Fruit fly (Drosophila melanogaster): ENCODE data around the gene EloA.
A peak's percentile ranks its signal among the peaks of the same experiment; 100 is the strongest.

EloA gene

DNA sequence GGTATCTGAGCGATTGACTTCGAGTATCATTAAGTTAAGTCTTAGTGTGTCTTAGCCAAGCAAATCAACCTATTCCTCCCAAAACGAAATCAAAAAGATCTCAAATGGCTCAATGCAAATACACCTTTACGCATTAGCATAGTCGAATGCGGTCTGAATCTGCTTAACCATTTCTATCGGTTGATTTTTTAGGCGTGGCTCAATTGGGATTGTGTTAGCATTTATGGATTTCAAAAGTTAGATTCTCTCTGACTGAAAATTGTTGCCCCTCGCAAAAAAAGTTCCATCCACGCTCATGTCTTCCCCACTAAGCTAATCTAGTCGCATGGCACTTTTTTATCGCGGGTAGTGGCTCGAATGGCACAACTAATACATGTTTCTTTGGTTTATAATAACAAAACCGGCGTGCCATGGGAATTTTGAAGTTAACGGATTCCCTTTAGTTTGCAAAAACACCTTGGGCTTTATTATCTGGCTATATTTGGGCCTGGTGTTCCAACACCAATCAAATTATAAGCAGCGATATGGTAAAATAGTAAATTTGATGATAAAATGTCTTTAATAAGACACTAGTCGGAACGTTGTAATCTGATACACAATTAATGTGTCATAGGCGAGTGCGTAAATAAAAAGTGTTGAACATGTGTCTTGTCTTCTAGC, 22.6 kb upstream of the EloA start (continued):
- 0 out of 2 replicates have a peak, but pooled peaks have one; percentile 18 for TF ChIP-seq ranshi (GFP tag; IDR thresholded peaks at IDR 0.05)
- TF ChIP-seq CG1024 (GFP tag; IDR thresholded peaks at IDR 0.05) = no peak
- peak; percentile 34 for TF ChIP-seq CG9727 (GFP tag; optimal IDR thresholded peaks at IDR 0.05)
- peak; percentile 74 for TF ChIP-seq CG18599 (GFP tag; optimal IDR thresholded peaks at IDR 0.05)
- peak; percentile 35 for TF ChIP-seq D19B (GFP tag; optimal IDR thresholded peaks at IDR 0.05)
- no peak for TF ChIP-seq slp2 (GFP tag; optimal IDR thresholded peaks at IDR 0.05)
- no peak for TF ChIP-seq az2 (GFP tag; optimal IDR thresholded peaks at IDR 0.05)
- TF ChIP-seq ro (GFP tag; IDR thresholded peaks at IDR 0.05) = no peak
- peak; percentile 64 for TF ChIP-seq CG7786 (GFP tag; optimal IDR thresholded peaks at IDR 0.05)
- no peak for TF ChIP-seq CG11560 (tag; IDR thresholded peaks at IDR 0.05)
- TF ChIP-seq Usf (GFP tag; optimal IDR thresholded peaks at IDR 0.05) = no peak
- TF ChIP-seq BtbVII (GFP tag; optimal IDR thresholded peaks at IDR 0.05) = peak; percentile 47
- peak; percentile 50 for TF ChIP-seq CG13624 (GFP tag; optimal IDR thresholded peaks at IDR 0.05)
- no peak for TF ChIP-seq CG2712 (tag; optimal IDR thresholded peaks at IDR 0.05)
- no peak for TF ChIP-seq disco-r (GFP tag; optimal IDR thresholded peaks at IDR 0.05)
- peak; percentile 34 for TF ChIP-seq sd (tag; optimal IDR thresholded peaks at IDR 0.05)
- TF ChIP-seq Pdp1 (GFP tag; optimal IDR thresholded peaks at IDR 0.05) = no peak
- TF ChIP-seq danr (GFP tag; IDR thresholded peaks at IDR 0.05) = no peak
- peak; percentile 68 for TF ChIP-seq zfh2 (GFP tag; optimal IDR thresholded peaks at IDR 0.05)
- no peak for TF ChIP-seq CG11093 (GFP tag; IDR thresholded peaks at IDR 0.05)
- no peak for TF ChIP-seq CG13123 (GFP tag; optimal IDR thresholded peaks at IDR 0.05)
- peak; percentile 46; the same call in 1 of the 2 replicates for TF ChIP-seq CG32532 (GFP tag; IDR thresholded peaks at IDR 0.05)
- TF ChIP-seq Gug (GFP tag; IDR thresholded peaks at IDR 0.05) = peak; percentile 39; the same call in 1 of the 4 replicates
- no peak for TF ChIP-seq crp (GFP tag; optimal IDR thresholded peaks at IDR 0.05)
- TF ChIP-seq CG13287 (GFP tag; IDR thresholded peaks at IDR 0.05; ENCODE audit: partially characterized antibody) = no peak
- no peak for TF ChIP-seq ci (GFP tag; IDR thresholded peaks at IDR 0.05)
- no peak for TF ChIP-seq yki (optimal IDR thresholded peaks at IDR 0.05)
- TF ChIP-seq tin (GFP tag; optimal IDR thresholded peaks at IDR 0.05) = no peak
- TF ChIP-seq Hr39 (optimal IDR thresholded peaks at IDR 0.05) = no peak
- TF ChIP-seq zen2 (GFP tag; IDR thresholded peaks at IDR 0.05; ENCODE audit: partially characterized antibody) = no peak
- TF ChIP-seq CG4820 (GFP tag; optimal IDR thresholded peaks at IDR 0.05) = no peak
- peak in 1 of 2 experiments; percentile 10 for TF ChIP-seq dpn (GFP tag; optimal IDR thresholded peaks at IDR 0.05)
- no peak for TF ChIP-seq CG3838 (GFP tag; optimal IDR thresholded peaks at IDR 0.05)
- peak; percentile 40; the same call in 1 of the 2 replicates for TF ChIP-seq CG3847 (GFP tag; IDR thresholded peaks at IDR 0.05)
- peak; percentile 33 for TF ChIP-seq HHEX (GFP tag; optimal IDR thresholded peaks at IDR 0.05)
- peak; percentile 13 for TF ChIP-seq PHDP (tag; optimal IDR thresholded peaks at IDR 0.05)
- peak; percentile 41 for TF ChIP-seq HLH54F (GFP tag; optimal IDR thresholded peaks at IDR 0.05)
- TF ChIP-seq Jarid2 (GFP tag; optimal IDR thresholded peaks at IDR 0.05) = peak; percentile 17
- TF ChIP-seq lilli (GFP tag; optimal IDR thresholded peaks at IDR 0.05) = peak; percentile 54
- no peak for TF ChIP-seq CG7987 (GFP tag; optimal IDR thresholded peaks at IDR 0.05)
- no peak for TF ChIP-seq CG4282 (GFP tag; optimal IDR thresholded peaks at IDR 0.05)
- no peak for TF ChIP-seq trem (tag; optimal IDR thresholded peaks at IDR 0.05)
- no peak for TF ChIP-seq Doc2 (GFP tag; IDR thresholded peaks at IDR 0.05)
- no peak for TF ChIP-seq lmd (GFP tag; IDR thresholded peaks at IDR 0.05)
- peak; percentile 70 for TF ChIP-seq Rfx (GFP tag; IDR thresholded peaks at IDR 0.05)
- no peak for TF ChIP-seq CG2875 (GFP tag; optimal IDR thresholded peaks at IDR 0.05)
- TF ChIP-seq CG43689 (GFP tag; IDR thresholded peaks at IDR 0.05) = no peak
- TF ChIP-seq CG30020 (tag; optimal IDR thresholded peaks at IDR 0.05) = no peak
- no peak for TF ChIP-seq Bdp1 (GFP tag; optimal IDR thresholded peaks at IDR 0.05)
- TF ChIP-seq so (GFP tag; IDR thresholded peaks at IDR 0.05) = no peak
- TF ChIP-seq her (GFP tag; optimal IDR thresholded peaks at IDR 0.05) = peak; percentile 42
